Fruit fly (Drosophila melanogaster): ENCODE data around the gene stas.

Gene stas

DNA sequence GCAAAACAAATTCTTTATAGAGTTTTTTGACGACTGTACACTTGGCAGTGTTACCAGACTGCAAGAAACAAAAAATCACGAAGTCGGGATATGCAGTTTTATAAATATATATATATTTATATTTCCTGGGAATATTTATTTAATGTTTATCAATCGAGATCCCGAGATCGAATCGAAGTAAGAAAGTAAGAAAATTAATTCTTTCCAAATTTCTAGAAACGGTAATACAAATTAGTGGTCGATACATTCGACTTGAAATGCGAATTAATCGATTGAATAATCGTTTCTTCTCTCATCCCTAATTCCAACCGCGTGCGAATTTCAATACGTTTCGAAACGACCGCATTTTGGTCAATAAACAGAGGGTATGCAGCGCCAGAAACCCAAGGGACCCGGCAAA lies 8.3 kb upstream of the stas start, which contains the start of the genes CG8289 and CG5800:
Gene CG8289 (minus strand): TSS at position 44 of the 400 bp plus-strand sequence.
Gene CG5800 (plus strand): TSS at position 281 of the 400 bp plus-strand sequence.
- TF ChIP-seq usp (GFP tag; optimal IDR thresholded peaks at IDR 0.05): no peak
- no peak for TF ChIP-seq pan (optimal IDR thresholded peaks at IDR 0.05)
- TF ChIP-seq psq (optimal IDR thresholded peaks at IDR 0.05): no peak
- TF ChIP-seq EcR (GFP tag; optimal IDR thresholded peaks at IDR 0.05): no peak
- no peak for TF ChIP-seq Dll (optimal IDR thresholded peaks at IDR 0.05)
- no peak for TF ChIP-seq CG8478 (optimal IDR thresholded peaks at IDR 0.05)

- TF ChIP-seq EcR (GFP tag; optimal IDR thresholded peaks at IDR 0.05) (no peak), pan (optimal IDR thresholded peaks at IDR 0.05) (no peak), usp (GFP tag; optimal IDR thresholded peaks at IDR 0.05) (no peak)
These were observed 4.4 kb upstream of the stas start, which contains the start of the genes corolla and ND-24 for dm6 chrX:17631996-17632612. TSS of gene corolla (minus strand) at chrX:17632047. TSS of gene ND-24 (plus strand) at chrX:17632089.

- TF ChIP-seq Dll (optimal IDR thresholded peaks at IDR 0.05) (no peak), psq (optimal IDR thresholded peaks at IDR 0.05) (no peak)
These were observed 1.6 kb upstream of the stas start, which contains the start of gene CG8326 for dm6 chrX:17629317-17629716. TSS of gene CG8326 (minus strand) at chrX:17629492.

- TF ChIP-seq usp (GFP tag; optimal IDR thresholded peaks at IDR 0.05): no peak
- no peak for TF ChIP-seq CG8478 (optimal IDR thresholded peaks at IDR 0.05)
- TF ChIP-seq EcR (GFP tag; optimal IDR thresholded peaks at IDR 0.05): no peak
These were observed 1.9 kb downstream of the stas start for dm6 chrX:17625833-17626232.

DNA sequence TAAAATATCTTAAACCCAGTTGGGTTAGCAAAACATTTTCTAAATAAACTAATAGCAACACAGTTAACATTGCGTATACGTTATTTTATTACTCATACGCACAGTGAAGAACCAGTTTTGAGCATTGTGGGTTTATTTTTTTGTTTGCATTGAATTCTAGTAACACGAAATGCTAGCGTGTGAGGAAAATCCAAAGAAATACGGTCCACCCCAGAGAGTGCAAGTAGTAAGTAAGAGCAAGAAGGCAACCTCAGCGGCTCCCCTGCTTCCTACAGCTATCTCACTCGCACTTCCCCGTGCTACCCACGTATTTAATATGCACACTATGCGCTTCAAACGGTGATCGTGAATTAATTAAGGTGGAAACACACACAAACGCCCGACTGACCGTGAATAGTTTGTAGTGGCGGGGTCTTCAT lies 2.7 kb downstream of the stas start:
- TF ChIP-seq Dll (optimal IDR thresholded peaks at IDR 0.05): no peak
- no peak for TF ChIP-seq CG8478 (optimal IDR thresholded peaks at IDR 0.05)
- no peak for TF ChIP-seq psq (optimal IDR thresholded peaks at IDR 0.05)
- TF ChIP-seq pan (optimal IDR thresholded peaks at IDR 0.05): no peak
- TF ChIP-seq usp (GFP tag; optimal IDR thresholded peaks at IDR 0.05): no peak
- TF ChIP-seq EcR (GFP tag; optimal IDR thresholded peaks at IDR 0.05): no peak

DNA sequence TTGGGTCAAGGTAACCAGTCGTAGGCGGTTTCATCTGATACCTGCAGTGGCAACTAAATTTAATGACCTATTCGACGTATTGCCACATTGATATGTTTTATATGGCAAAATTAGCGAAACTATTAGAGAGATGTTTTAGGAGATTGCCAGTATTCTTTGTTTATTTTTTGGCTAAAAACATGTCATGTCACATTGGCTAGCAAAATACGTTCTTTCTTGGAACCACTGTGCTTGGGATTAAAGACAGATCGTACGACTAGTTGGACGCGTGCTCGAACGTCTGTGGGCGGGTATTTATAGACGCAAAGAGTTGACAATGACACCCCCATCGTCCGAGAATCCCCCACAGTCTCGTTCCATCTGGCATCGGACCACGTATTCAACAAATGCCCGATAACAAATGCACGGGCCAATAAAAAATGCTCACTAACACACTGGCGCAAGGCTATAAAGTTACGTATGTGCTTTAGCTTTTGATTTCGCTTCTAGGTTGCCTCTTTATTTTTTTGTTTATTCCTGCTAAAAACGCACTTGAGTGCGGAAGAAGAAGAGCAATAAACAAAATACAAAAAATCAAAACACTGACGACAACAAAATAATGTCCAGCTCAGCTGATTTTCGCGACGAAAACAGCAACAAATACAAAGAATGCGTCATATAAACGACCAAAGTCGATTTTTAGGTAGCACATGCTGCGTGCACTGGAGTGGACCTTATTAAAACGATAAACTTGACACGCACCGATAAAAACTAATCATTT lies 3.3 kb downstream of the stas start:
- no peak for TF ChIP-seq usp (GFP tag; optimal IDR thresholded peaks at IDR 0.05)
- no peak for TF ChIP-seq psq (optimal IDR thresholded peaks at IDR 0.05)
- TF ChIP-seq CG8478 (optimal IDR thresholded peaks at IDR 0.05): no peak
- TF ChIP-seq EcR (GFP tag; optimal IDR thresholded peaks at IDR 0.05): no peak
- TF ChIP-seq Dll (optimal IDR thresholded peaks at IDR 0.05): no peak
- no peak for TF ChIP-seq pan (optimal IDR thresholded peaks at IDR 0.05)

DNA sequence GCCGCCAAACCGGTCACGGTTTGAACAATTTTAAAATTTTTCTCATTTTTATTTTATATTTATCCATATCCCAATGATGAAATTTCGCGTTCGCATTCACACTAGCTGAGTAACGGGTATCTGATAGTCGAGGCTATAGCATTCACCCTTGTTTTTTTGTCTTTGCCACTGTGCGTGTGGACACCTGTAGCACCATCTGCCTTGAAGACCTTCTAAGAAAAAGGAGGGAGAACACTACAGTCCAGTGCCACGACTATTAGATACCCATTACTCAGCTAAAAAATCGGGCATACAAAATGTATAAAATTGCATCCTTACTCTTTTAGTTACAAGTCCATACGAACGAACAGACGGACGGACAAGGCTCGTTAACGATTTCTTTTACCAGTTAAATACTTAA lies 5.5 kb downstream of the stas start:
- TF ChIP-seq Dll (optimal IDR thresholded peaks at IDR 0.05): no peak
- TF ChIP-seq pan (optimal IDR thresholded peaks at IDR 0.05): no peak
- no peak for TF ChIP-seq CG8478 (optimal IDR thresholded peaks at IDR 0.05)
- no peak for TF ChIP-seq EcR (GFP tag; optimal IDR thresholded peaks at IDR 0.05)
- no peak for TF ChIP-seq usp (GFP tag; optimal IDR thresholded peaks at IDR 0.05)
- TF ChIP-seq psq (optimal IDR thresholded peaks at IDR 0.05): no peak

DNA sequence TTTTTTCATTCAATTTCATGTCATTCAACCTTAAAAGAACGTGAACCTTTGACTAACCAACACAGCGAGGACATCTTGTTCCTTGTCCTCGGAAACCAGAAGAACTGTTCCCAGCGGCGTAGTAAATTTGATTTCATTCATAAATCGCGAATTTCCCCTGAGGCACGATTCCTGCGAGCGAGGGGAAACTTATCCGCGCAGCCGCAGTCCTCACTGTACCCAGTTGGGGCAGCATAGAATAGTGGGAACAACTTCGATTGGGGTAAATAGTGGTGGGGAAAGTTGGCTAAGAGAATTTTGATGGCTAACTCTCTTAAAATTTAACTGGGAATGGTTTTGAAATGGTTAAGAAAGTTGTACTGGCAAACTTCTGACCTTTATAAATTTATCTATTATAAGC lies 16.2 kb downstream of the stas start:
- TF ChIP-seq EcR (GFP tag; optimal IDR thresholded peaks at IDR 0.05) (no peak), Dll (optimal IDR thresholded peaks at IDR 0.05) (no peak), usp (GFP tag; optimal IDR thresholded peaks at IDR 0.05) (no peak), CG8478 (optimal IDR thresholded peaks at IDR 0.05) (no peak), psq (optimal IDR thresholded peaks at IDR 0.05) (no peak), pan (optimal IDR thresholded peaks at IDR 0.05) (no peak)

- TF ChIP-seq pan (optimal IDR thresholded peaks at IDR 0.05) (no peak), psq (optimal IDR thresholded peaks at IDR 0.05) (no peak), usp (GFP tag; optimal IDR thresholded peaks at IDR 0.05) (no peak), EcR (GFP tag; optimal IDR thresholded peaks at IDR 0.05) (no peak), CG8478 (optimal IDR thresholded peaks at IDR 0.05) (no peak), Dll (optimal IDR thresholded peaks at IDR 0.05) (no peak)
These were observed 25.2 kb downstream of the stas start for dm6 chrX:17602466-17602865.

DNA sequence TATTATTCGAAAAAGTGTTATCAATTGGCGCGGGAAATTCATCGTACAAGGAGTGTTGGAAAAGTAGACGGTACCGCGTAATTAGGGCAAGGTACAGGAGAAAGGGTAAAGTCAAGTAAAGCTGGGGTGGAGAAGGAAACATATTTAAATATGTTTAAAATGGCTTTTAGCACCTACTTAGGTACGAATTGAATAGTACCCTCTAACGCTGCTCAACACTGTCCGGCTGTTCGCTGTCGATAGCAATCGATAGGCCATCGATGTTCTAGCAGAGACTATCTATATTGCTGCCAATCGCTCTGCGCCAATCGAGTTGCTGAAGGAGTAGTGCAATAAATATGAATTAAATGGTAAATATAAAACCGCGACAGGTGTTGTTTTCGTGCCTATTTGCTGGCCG lies 28.4 kb downstream of the stas start, which contains the start of gene X11L:
Gene X11L (plus strand): TSS at position 279 of the 400 bp plus-strand sequence.
- no peak for TF ChIP-seq usp (GFP tag; optimal IDR thresholded peaks at IDR 0.05)

DNA sequence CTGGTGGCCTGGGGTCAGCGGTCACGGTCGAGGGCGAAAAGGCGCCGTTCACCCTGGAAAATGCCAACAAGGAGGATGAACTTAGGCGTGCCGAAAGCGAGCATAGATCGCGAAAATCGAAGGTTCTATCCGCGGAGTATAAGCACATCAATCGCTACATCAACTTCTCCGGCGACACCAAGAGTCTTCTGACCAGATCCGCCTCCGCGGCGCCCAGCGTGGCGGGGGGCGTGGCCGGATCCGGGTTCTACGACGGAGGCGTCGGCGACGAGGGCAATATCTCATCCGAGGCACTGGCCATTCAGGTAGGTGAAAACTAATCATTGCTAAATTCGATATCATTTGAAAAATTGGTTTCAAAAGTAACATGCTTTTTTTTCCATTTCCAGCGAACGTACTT lies 30.1 kb downstream of the stas start:
- no peak for TF ChIP-seq CG8478 (optimal IDR thresholded peaks at IDR 0.05)
- TF ChIP-seq usp (GFP tag; optimal IDR thresholded peaks at IDR 0.05): no peak
- TF ChIP-seq psq (optimal IDR thresholded peaks at IDR 0.05): no peak
- no peak for TF ChIP-seq Dll (optimal IDR thresholded peaks at IDR 0.05)
- TF ChIP-seq pan (optimal IDR thresholded peaks at IDR 0.05): no peak
- TF ChIP-seq EcR (GFP tag; optimal IDR thresholded peaks at IDR 0.05): no peak

DNA sequence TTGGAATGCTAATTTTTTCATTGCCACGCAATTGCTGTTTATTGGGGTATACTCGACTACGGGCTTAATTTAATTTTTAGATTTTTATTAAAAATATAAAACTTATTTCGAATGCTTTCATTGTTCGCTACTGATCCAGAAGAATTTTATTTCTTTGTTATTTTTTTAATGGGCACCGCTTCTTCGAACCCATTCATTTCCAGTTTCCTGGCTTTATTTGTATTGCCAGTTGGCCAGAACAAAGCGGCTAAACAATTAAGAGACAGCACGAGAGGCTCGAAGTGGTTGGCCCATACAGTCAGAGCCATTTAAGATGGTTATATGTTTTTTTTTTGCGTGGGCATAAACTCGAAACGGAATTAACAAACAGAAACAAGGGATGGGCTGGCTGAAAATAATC lies 31.9 kb downstream of the stas start:
- peak; percentile 83 for TF ChIP-seq pan (optimal IDR thresholded peaks at IDR 0.05)
- no peak for TF ChIP-seq usp (GFP tag; optimal IDR thresholded peaks at IDR 0.05)
- TF ChIP-seq EcR (GFP tag; optimal IDR thresholded peaks at IDR 0.05): no peak
- TF ChIP-seq Dll (optimal IDR thresholded peaks at IDR 0.05): no peak
- TF ChIP-seq CG8478 (optimal IDR thresholded peaks at IDR 0.05): no peak
- no peak for TF ChIP-seq psq (optimal IDR thresholded peaks at IDR 0.05)

DNA sequence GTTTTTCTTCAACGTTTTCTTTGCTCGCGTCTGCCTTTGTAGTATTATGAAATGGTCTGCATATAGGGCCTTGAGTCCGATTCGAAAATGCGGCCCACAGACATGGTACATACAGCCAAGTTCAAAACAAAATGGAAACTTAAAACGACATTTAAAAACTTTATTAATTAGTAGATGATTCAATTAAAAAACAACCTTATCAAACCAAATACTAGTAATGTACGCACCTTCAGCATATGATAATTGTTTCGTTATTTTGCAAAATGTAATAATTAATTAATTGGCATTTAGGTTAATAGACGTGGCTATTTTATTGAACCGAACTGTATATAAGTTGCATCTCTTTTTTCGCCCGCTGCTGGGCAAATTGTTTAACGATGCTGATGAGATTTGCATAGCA lies 33.0 kb downstream of the stas start:
- no peak for TF ChIP-seq EcR (GFP tag; optimal IDR thresholded peaks at IDR 0.05)
- no peak for TF ChIP-seq pan (optimal IDR thresholded peaks at IDR 0.05)
- no peak for TF ChIP-seq usp (GFP tag; optimal IDR thresholded peaks at IDR 0.05)
- no peak for TF ChIP-seq Dll (optimal IDR thresholded peaks at IDR 0.05)
- no peak for TF ChIP-seq psq (optimal IDR thresholded peaks at IDR 0.05)
- no peak for TF ChIP-seq CG8478 (optimal IDR thresholded peaks at IDR 0.05)
